Worm (Caenorhabditis elegans) whole organism, young adult: ENCODE measurements around the gene icln-1.

Source experiments
- B0019.2 ChIP-seq: fragments of 200-800 bp; sonication (Bioruptor generic); conservative IDR thresholded peaks from 2 replicates; pipeline ENCODE4 v1.3.6; 2022; ENCODE audit warnings: missing genetic modification reagents, missing genetic modification characterization, missing compliant biosample characterization
- B0035.1 ChIP-seq: sonication (generic microtip); optimal IDR thresholded peaks from 2 replicates; lab custom pipeline; 2016; ENCODE audit warnings: missing genetic modification characterization, mild to moderate bottlenecking, missing compliant biosample characterization, missing genotype, missing genetic modification reagents
- B0261.1 ChIP-seq: sonication (generic microtip); optimal IDR thresholded peaks from 2 replicates; lab custom pipeline; 2016; ENCODE audit warnings: mild to moderate bottlenecking, missing genetic modification characterization, moderate library complexity, missing compliant biosample characterization
- C17E4.6 ChIP-seq: fragments of 200-800 bp; sonication (Bioruptor generic); IDR thresholded peaks from 2 replicates; pipeline ENCODE4 v1.3.6; 2022; ENCODE audit warnings: missing genetic modification reagents, missing genetic modification characterization, missing compliant biosample characterization
- F22D6.2 ChIP-seq: sonication (generic microtip); optimal IDR thresholded peaks from 2 replicates; lab custom pipeline; 2016; ENCODE audit warnings: mild to moderate bottlenecking, missing genetic modification characterization, missing compliant biosample characterization
- F23B12.7 ChIP-seq: sonication (generic microtip); optimal IDR thresholded peaks from 2 replicates; lab custom pipeline; 2017; ENCODE audit warnings: missing genetic modification characterization, mild to moderate bottlenecking, missing compliant biosample characterization, antibody characterized with exemption, moderate library complexity; ENCODE audit not compliant: insufficient read depth
- F33H1.4 ChIP-seq: fragments of 200-800 bp; sonication (Bioruptor generic); IDR thresholded peaks from 2 replicates; pipeline ENCODE4 v1.3.6; 2022; ENCODE audit warnings: missing genetic modification reagents, missing genetic modification characterization, missing compliant biosample characterization
- F37B4.10 ChIP-seq: fragments of 200-800 bp; sonication (Bioruptor generic); IDR thresholded peaks from 2 replicates; pipeline ENCODE4 v1.3.6; 2022; ENCODE audit warnings: missing genetic modification characterization, missing compliant biosample characterization
- F49E8.2 ChIP-seq: sonication (generic microtip); optimal IDR thresholded peaks from 3 replicates; lab custom pipeline; 2017; ENCODE audit warnings: missing genetic modification characterization, mild to moderate bottlenecking, missing compliant biosample characterization, antibody characterized with exemption, moderate library complexity; ENCODE audit not compliant: insufficient read depth
- T26A5.8 ChIP-seq: sonication (generic microtip); optimal IDR thresholded peaks from 2 replicates; lab custom pipeline; 2016; ENCODE audit warnings: missing genetic modification characterization, missing compliant biosample characterization
- Y53F4B.3 ChIP-seq: fragments of 200-800 bp; sonication (Bioruptor generic); IDR thresholded peaks from 2 replicates; pipeline ENCODE4 v1.3.6; 2022; ENCODE audit warnings: missing genetic modification reagents, missing genetic modification characterization, missing compliant biosample characterization
- Y56A3A.18 ChIP-seq: fragments of 200-800 bp; sonication (Bioruptor generic); IDR thresholded peaks from 2 replicates; pipeline ENCODE4 v1.3.6; 2022; ENCODE audit warnings: missing genetic modification reagents, missing genetic modification characterization, missing compliant biosample characterization
- Y95B8A.8 ChIP-seq: fragments of 200-800 bp; sonication (Bioruptor generic); IDR thresholded peaks from 2 replicates; pipeline ENCODE4 v1.3.6; 2022; ENCODE audit warnings: missing genetic modification reagents, missing genetic modification characterization, missing compliant biosample characterization
- athp-1 ChIP-seq: sonication (generic microtip); optimal IDR thresholded peaks from 2 replicates; lab custom pipeline; 2017; ENCODE audit warnings: mild to moderate bottlenecking, missing genetic modification characterization, missing compliant biosample characterization
- attf-3 ChIP-seq: fragments of 200-800 bp; sonication (Bioruptor generic); conservative IDR thresholded peaks from 2 replicates; pipeline ENCODE4 v1.3.6; 2022; ENCODE audit warnings: missing genetic modification reagents, missing genetic modification characterization, missing compliant biosample characterization
- attf-5 ChIP-seq: fragments of 200-800 bp; sonication (Bioruptor generic); optimal IDR thresholded peaks from 2 replicates; lab custom pipeline; 2018; ENCODE audit warnings: mild to moderate bottlenecking, missing genetic modification characterization, missing compliant biosample characterization
- bed-1 ChIP-seq: fragments of 200-800 bp; sonication (Bioruptor generic); IDR thresholded peaks from 2 replicates; pipeline ENCODE4 v1.3.6; 2022; ENCODE audit warnings: missing genetic modification reagents, missing genetic modification characterization, missing compliant biosample characterization
- bed-2 ChIP-seq: fragments of 200-800 bp; sonication (Bioruptor generic); IDR thresholded peaks from 2 replicates; pipeline ENCODE4 v1.3.6; 2022; ENCODE audit warnings: missing genetic modification reagents, missing genetic modification characterization, missing compliant biosample characterization
- ceh-40 ChIP-seq: fragments of 200-800 bp; sonication (Bioruptor generic); IDR thresholded peaks from 2 replicates; pipeline ENCODE4 v1.3.6; 2022; ENCODE audit warnings: missing genetic modification characterization, missing compliant biosample characterization
- ceh-91 ChIP-seq: fragments of 200-800 bp; sonication (Bioruptor generic); IDR thresholded peaks from 2 replicates; pipeline ENCODE4 v1.3.6; 2022; ENCODE audit warnings: missing genetic modification reagents, missing genetic modification characterization, missing compliant biosample characterization
- die-1 ChIP-seq: sonication (generic microtip); optimal IDR thresholded peaks from 2 replicates; lab custom pipeline; 2016; ENCODE audit warnings: missing genotype, mild to moderate bottlenecking, missing genetic modification characterization, missing compliant biosample characterization
- dox-1 ChIP-seq: fragments of 200-800 bp; sonication (Bioruptor generic); IDR thresholded peaks from 2 replicates; pipeline ENCODE4 v1.3.6; 2022; ENCODE audit warnings: missing genetic modification reagents, missing genetic modification characterization, missing compliant biosample characterization
- dpl-1 ChIP-seq: fragments of 150-350 bp; optimal IDR thresholded peaks from 2 replicates; lab custom pipeline; 2014; ENCODE audit warnings: missing biosample characterization, missing genetic modification reagents, missing genetic modification characterization
- efl-1 ChIP-seq: fragments of 150-350 bp; optimal IDR thresholded peaks from 2 replicates; lab custom pipeline; 2014; ENCODE audit warnings: missing biosample characterization, missing genetic modification reagents, missing genetic modification characterization
- egl-44 ChIP-seq: fragments of 200-800 bp; sonication (Bioruptor generic); IDR thresholded peaks from 2 replicates; pipeline ENCODE4 v1.3.6; 2022; ENCODE audit warnings: missing genetic modification reagents, missing genetic modification characterization, missing compliant biosample characterization
- ekl-4 ChIP-seq: fragments of 200-800 bp; sonication (Bioruptor generic); IDR thresholded peaks from 2 replicates; pipeline ENCODE4 v1.3.6; 2022; ENCODE audit warnings: missing genetic modification reagents, missing genetic modification characterization, missing compliant biosample characterization
- ets-4 ChIP-seq: fragments of 200-800 bp; sonication (Bioruptor generic); optimal IDR thresholded peaks from 2 replicates; lab custom pipeline; 2018; ENCODE audit warnings: mild to moderate bottlenecking, missing genetic modification characterization, missing compliant biosample characterization
- let-526 ChIP-seq: fragments of 200-800 bp; sonication (Bioruptor generic); IDR thresholded peaks from 2 replicates; pipeline ENCODE4 v1.3.6; 2022; ENCODE audit warnings: missing genetic modification reagents, missing genetic modification characterization, missing compliant biosample characterization
- lin-35 ChIP-seq, 3 experiments: fragments of 150-350 bp in 2 of 3; sonication (generic microtip) in 1 of 3; optimal IDR thresholded peaks; 2 replicates each; lab custom pipeline; 2014 to 2018; ENCODE audit warnings: missing biosample characterization in 3 of 3, missing genetic modification characterization in 3 of 3, missing genetic modification reagents in 3 of 3
- lin-40 ChIP-seq: sonication (generic microtip); optimal IDR thresholded peaks from 2 replicates; lab custom pipeline; 2016; ENCODE audit warnings: missing genetic modification characterization, mild to moderate bottlenecking, missing compliant biosample characterization, missing genotype, missing genetic modification reagents
- lin-54 ChIP-seq: fragments of 200-800 bp; sonication (Bioruptor generic); optimal IDR thresholded peaks from 2 replicates; lab custom pipeline; 2018; ENCODE audit warnings: mild to moderate bottlenecking, missing genetic modification characterization, missing compliant biosample characterization
- lsl-1 ChIP-seq: fragments of 200-800 bp; sonication (Bioruptor generic); optimal IDR thresholded peaks from 2 replicates; lab custom pipeline; 2018; ENCODE audit warnings: mild to moderate bottlenecking, missing genetic modification characterization, moderate library complexity, missing compliant biosample characterization
- madf-6 ChIP-seq: fragments of 200-800 bp; sonication (Bioruptor generic); IDR thresholded peaks from 2 replicates; pipeline ENCODE4 v1.3.6; 2022; ENCODE audit warnings: missing genetic modification reagents, missing genetic modification characterization, missing compliant biosample characterization
- mes-4 ChIP-seq: sonication (generic microtip); optimal IDR thresholded peaks from 2 replicates; lab custom pipeline; 2016; ENCODE audit warnings: missing genotype, missing genetic modification characterization, missing compliant biosample characterization
- nhr-179 ChIP-seq: sonication (generic microtip); optimal IDR thresholded peaks from 2 replicates; lab custom pipeline; 2016; ENCODE audit warnings: mild to moderate bottlenecking, missing genetic modification characterization, missing compliant biosample characterization
- nhr-80 ChIP-seq: sonication (generic microtip); optimal IDR thresholded peaks from 2 replicates; lab custom pipeline; 2016; ENCODE audit warnings: missing genetic modification characterization, missing compliant biosample characterization
- nhr-90 ChIP-seq: sonication (generic microtip); optimal IDR thresholded peaks from 2 replicates; lab custom pipeline; 2016; ENCODE audit warnings: missing genotype, mild to moderate bottlenecking, missing genetic modification characterization, missing compliant biosample characterization
- sea-2 ChIP-seq: fragments of 200-800 bp; sonication (Bioruptor generic); IDR thresholded peaks from 2 replicates; pipeline ENCODE4 v1.3.6; 2022; ENCODE audit warnings: missing genetic modification characterization, missing compliant biosample characterization
- snpc-1.3 ChIP-seq: sonication (generic microtip); optimal IDR thresholded peaks from 2 replicates; lab custom pipeline; 2017; ENCODE audit warnings: missing genetic modification characterization, mild to moderate bottlenecking, missing compliant biosample characterization, antibody characterized with exemption, moderate library complexity, missing genotype, missing genetic modification reagents; ENCODE audit not compliant: insufficient read depth
- snpc-3.4 ChIP-seq: sonication (generic microtip); optimal IDR thresholded peaks from 2 replicates; lab custom pipeline; 2017; ENCODE audit warnings: missing genetic modification characterization, mild to moderate bottlenecking, missing compliant biosample characterization, antibody characterized with exemption, moderate library complexity, missing genotype, missing genetic modification reagents
- snpc-4 ChIP-seq, 5 experiments: fragments of 150-350 bp in 1 of 5; sonication (generic microtip) in 4 of 5; optimal IDR thresholded peaks; 2 replicates each; lab custom pipeline; 2014 to 2018; ENCODE audit warnings: missing genetic modification characterization in 5 of 5, missing biosample characterization in 3 of 5, antibody characterized with exemption in 2 of 5, mild to moderate bottlenecking in 2 of 5, missing compliant biosample characterization in 2 of 5, missing genotype in 2 of 5, moderate library complexity in 2 of 5, missing genetic modification reagents in 1 of 5
- somi-1 ChIP-seq: fragments of 200-800 bp; sonication (Bioruptor generic); optimal IDR thresholded peaks from 2 replicates; lab custom pipeline; 2018; ENCODE audit warnings: mild to moderate bottlenecking, missing genetic modification characterization, missing compliant biosample characterization
- tbp1 ChIP-seq: fragments of 200-800 bp; sonication (Bioruptor generic); optimal IDR thresholded peaks from 2 replicates; lab custom pipeline; 2018; ENCODE audit warnings: mild to moderate bottlenecking, missing genetic modification characterization, missing compliant biosample characterization
- unc-130 ChIP-seq: sonication (generic microtip); optimal IDR thresholded peaks from 2 replicates; lab custom pipeline; 2016; ENCODE audit warnings: missing genetic modification reagents, missing genetic modification characterization, missing compliant biosample characterization
- xnd-1 ChIP-seq: sonication (generic microtip); optimal IDR thresholded peaks from 2 replicates; lab custom pipeline; 2016; ENCODE audit warnings: missing genotype, missing genetic modification reagents, missing genetic modification characterization, missing compliant biosample characterization
- ztf-28 ChIP-seq: fragments of 200-800 bp; sonication (Bioruptor generic); IDR thresholded peaks from 2 replicates; pipeline ENCODE4 v1.3.6; 2022; ENCODE audit warnings: missing genetic modification reagents, missing genetic modification characterization, missing compliant biosample characterization

Gene icln-1

DNA sequence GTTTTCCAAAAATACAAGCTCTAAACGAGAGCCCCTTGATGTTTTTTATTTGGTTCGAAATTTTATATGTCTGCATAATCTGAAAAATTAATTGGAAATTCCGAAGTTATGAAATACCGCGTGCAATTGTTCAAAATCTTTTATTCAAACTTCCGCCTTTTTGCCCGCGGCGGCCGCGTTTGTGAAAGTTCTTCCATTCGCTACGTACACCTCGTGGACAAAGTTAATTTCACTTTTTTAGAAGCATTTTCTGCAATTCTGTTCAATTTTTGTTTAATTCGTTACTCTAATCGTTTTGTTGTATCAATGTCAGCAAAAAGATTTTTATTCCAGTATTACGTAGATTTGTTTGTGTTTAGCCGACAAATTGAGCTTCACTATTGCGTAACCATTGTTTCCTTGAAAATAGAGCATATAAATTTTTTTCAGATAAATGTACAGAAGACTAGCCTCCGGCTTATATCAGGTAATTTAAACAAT is 21.2 kb downstream of the icln-1 start, which contains the start of gene mppb-1 (continued):
- peak; percentile 74 for TF ChIP-seq dox-1
- TF ChIP-seq lin-54 = peak; percentile 96
- TF ChIP-seq F22D6.2 (tag; lab: Kevin White, UChicago) = peak; percentile 49
- no peak for TF ChIP-seq die-1 (tag; lab: Kevin White, UChicago)
- no peak for TF ChIP-seq ets-4 (GFP tag; lab: Kevin White, UChicago)
- TF ChIP-seq bed-1 (GFP tag; lab: Robert Waterston, UW) = 0 out of 2 replicates have a peak, but pooled peaks have one; percentile 21
- TF ChIP-seq nhr-90 (tag; lab: Kevin White, UChicago) = no peak
- TF ChIP-seq mes-4 (tag; lab: Kevin White, UChicago) = no peak
- peak; percentile 82 for TF ChIP-seq dpl-1 (GFP tag; lab: Kevin White, UChicago)
- TF ChIP-seq attf-5 (GFP tag; lab: Kevin White, UChicago) = peak; percentile 40
- TF ChIP-seq let-526 (GFP tag; lab: Robert Waterston, UW) = 0 out of 2 replicates have a peak, but pooled peaks have one; percentile 62
- peak; percentile 92 for TF ChIP-seq unc-130
- no peak for TF ChIP-seq C17E4.6 (GFP tag; lab: Robert Waterston, UW)
- TF ChIP-seq nhr-179 (tag; lab: Kevin White, UChicago) = no peak
- TF ChIP-seq Y95B8A.8 = no peak
- peak; percentile 14 for TF ChIP-seq athp-1 (tag; lab: Kevin White, UChicago)
- TF ChIP-seq tbp1 (GFP tag; lab: Kevin White, UChicago) = peak; percentile 58
- no peak for TF ChIP-seq Y53F4B.3 (GFP tag; lab: Robert Waterston, UW)
- TF ChIP-seq B0019.2 (GFP tag; lab: Robert Waterston, UW) = 0 out of 2 replicates have a peak, but pooled peaks have one; percentile 38
- TF ChIP-seq bed-2 (GFP tag; lab: Robert Waterston, UW) = peak; percentile 85
- TF ChIP-seq Y56A3A.18 (GFP tag; lab: Robert Waterston, UW) = no peak
- TF ChIP-seq lin-40 (tag; lab: Kevin White, UChicago) = peak; percentile 59
- TF ChIP-seq madf-6 (GFP tag; lab: Robert Waterston, UW) = peak; percentile 51; the same call in 1 of the 2 replicates
- TF ChIP-seq somi-1 (GFP tag; lab: Kevin White, UChicago) = no peak
- TF ChIP-seq ceh-40 (GFP tag; lab: Robert Waterston, UW) = no peak
- TF ChIP-seq sea-2 (GFP tag; lab: Robert Waterston, UW) = no peak
- TF ChIP-seq snpc-1.3 (tag; lab: Kevin White, UChicago) = peak; percentile 29
- TF ChIP-seq F23B12.7 = peak; percentile 46
- TF ChIP-seq ceh-91 (GFP tag; lab: Robert Waterston, UW) = 0 out of 2 replicates have a peak, but pooled peaks have one; percentile 30
- TF ChIP-seq F37B4.10 (GFP tag; lab: Robert Waterston, UW) = no peak
- TF ChIP-seq lin-35 (GFP tag; optimal IDR thresholded peaks at IDR 0.05; lab: Kevin White, UChicago) = peak; percentile 20 to 92 (median 48)
- no peak for TF ChIP-seq B0035.1

DNA sequence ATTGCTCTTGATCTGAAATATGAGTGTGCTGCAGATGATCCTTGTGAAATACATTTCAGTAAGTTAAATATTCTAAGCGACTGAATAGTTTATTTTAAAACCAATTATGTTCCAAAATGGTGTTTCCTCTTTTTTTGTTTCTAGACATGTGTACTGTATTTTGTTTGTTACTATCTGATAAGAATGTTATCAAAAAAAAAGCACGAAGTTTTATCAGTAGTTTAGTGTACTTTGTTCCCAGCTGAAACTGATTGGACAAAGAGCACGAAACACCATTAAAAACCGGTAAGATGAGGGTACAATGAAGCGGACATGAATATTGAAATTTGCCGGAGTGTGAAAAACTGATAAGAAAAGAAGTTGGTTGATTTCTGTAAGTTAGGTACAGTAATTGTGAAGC is 25.3 kb downstream of the icln-1 start:
- no peak for TF ChIP-seq xnd-1 (tag; lab: Kevin White, UChicago)
- peak; percentile 47 for TF ChIP-seq nhr-80 (tag; lab: Kevin White, UChicago)

DNA sequence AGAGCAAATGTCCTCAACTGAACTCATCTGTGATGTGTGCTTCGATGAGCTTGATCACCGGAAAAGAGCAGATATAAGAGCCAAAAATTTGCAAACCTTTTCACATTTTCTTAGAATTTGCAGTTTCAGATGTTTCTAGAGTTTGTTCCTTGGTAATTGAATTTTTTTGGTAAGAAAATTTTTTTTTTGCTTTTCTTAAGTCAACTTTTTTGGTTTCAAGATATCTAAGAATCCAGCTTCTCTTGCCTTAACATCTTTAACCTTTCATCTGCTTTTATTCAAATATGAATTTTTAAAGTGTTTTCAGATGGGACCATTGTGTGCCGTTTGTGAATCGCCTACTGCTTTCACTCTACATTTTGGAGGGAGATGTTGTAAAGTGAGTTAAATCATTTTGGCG is 25.8 kb downstream of the icln-1 start, which contains the start of gene nhr-11:
Gene nhr-11 (plus strand): TSS at position 301 of the 400 bp plus-strand sequence.
- no peak for TF ChIP-seq nhr-179 (tag; lab: Kevin White, UChicago)
- no peak for TF ChIP-seq lsl-1 (GFP tag; lab: Kevin White, UChicago)
- TF ChIP-seq T26A5.8 = no peak
- TF ChIP-seq snpc-3.4 (tag; lab: Kevin White, UChicago) = no peak
- no peak for TF ChIP-seq egl-44 (GFP tag; lab: Robert Waterston, UW)
- no peak for TF ChIP-seq attf-3 (GFP tag; lab: Robert Waterston, UW)
- no peak for TF ChIP-seq F49E8.2 (tag; lab: Kevin White, UChicago)
- no peak for TF ChIP-seq ekl-4
- no peak for TF ChIP-seq ztf-28 (GFP tag; lab: Robert Waterston, UW)
- TF ChIP-seq F37B4.10 (GFP tag; lab: Robert Waterston, UW) = no peak
- TF ChIP-seq efl-1 (GFP tag; lab: Kevin White, UChicago) = no peak
- no peak for TF ChIP-seq snpc-4 (GFP tag; optimal IDR thresholded peaks at IDR 0.05; lab: Kevin White, UChicago)
- no peak for TF ChIP-seq snpc-4 (tag; optimal IDR thresholded peaks at IDR 0.05; lab: Kevin White, UChicago)
- TF ChIP-seq F33H1.4 (GFP tag; lab: Robert Waterston, UW) = no peak
- no peak for TF ChIP-seq B0261.1 (tag; lab: Kevin White, UChicago)
- no peak for TF ChIP-seq F22D6.2 (tag; lab: Kevin White, UChicago)
- TF ChIP-seq lin-54 = no peak
